Fruit fly (Drosophila melanogaster) Kc167 (cell line): ENCODE data around the gene CG14006.

ENCODE experiments used
- Myc ChIP-seq: fragments of >200 bp; optimal IDR thresholded peaks from 2 replicates; lab custom pipeline; 2017; ENCODE audit warnings: missing external identifiers
- Sin3A ChIP-seq: fragments of >200 bp; optimal IDR thresholded peaks from 2 replicates; lab custom pipeline; 2018; ENCODE audit warnings: missing external identifiers
- h ChIP-seq: fragments of >200 bp; optimal IDR thresholded peaks from 3 replicates; lab custom pipeline; 2018; ENCODE audit warnings: missing external identifiers
- insv ChIP-seq: fragments of >200 bp; optimal IDR thresholded peaks from 3 replicates; lab custom pipeline; 2018; ENCODE audit warnings: missing external identifiers
- psq ChIP-seq: fragments of >200 bp; optimal IDR thresholded peaks from 2 replicates; lab custom pipeline; 2017; ENCODE audit warnings: missing external identifiers
- ttk ChIP-seq: sonication (Bioruptor generic); optimal IDR thresholded peaks from 2 replicates; lab custom pipeline; 2017; ENCODE audit warnings: missing external identifiers

DNA sequence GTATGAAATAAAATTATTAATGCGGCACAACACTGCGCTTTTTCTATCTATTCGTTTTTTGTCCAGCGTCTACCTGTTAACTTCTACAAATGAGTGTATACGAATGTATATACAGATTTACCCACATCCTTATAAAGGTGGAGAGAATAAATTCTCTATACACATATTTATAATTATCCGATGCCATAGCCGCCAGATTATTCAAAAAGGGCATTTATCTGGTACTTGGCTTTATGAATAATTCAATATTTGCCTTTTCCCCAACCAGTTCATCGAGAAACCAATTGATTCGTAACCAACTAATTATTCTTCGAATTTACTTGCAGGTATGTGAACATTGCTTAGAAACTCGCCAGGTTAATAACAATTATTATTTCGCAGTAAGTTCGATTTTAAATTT, 12.5 kb upstream of the CG14006 start, which contains the start of gene CG11147:
- TF ChIP-seq insv (no peak), h (lab: Kevin White, UChicago) (no peak), Myc (lab: Kevin White, UChicago) (no peak), ttk (lab: Kevin White, UChicago) (no peak), Sin3A (lab: Kevin White, UChicago) (no peak), psq (lab: Kevin White, UChicago) (no peak)
